Fruit fly (Drosophila melanogaster): ENCODE measurements around the gene CG10512.

The CG10512 gene

dm6 chr3L:21220100-21220499, 17.4 kb downstream of the CG10512 start, which contains the start of gene CG43219:
Gene CG43219 (plus strand): TSS chr3L:21220400.
- TF ChIP-seq Dll (optimal IDR thresholded peaks at IDR 0.05) (no peak), EcR (GFP tag; optimal IDR thresholded peaks at IDR 0.05) (no peak), psq (optimal IDR thresholded peaks at IDR 0.05) (no peak), usp (GFP tag; optimal IDR thresholded peaks at IDR 0.05) (no peak), pan (optimal IDR thresholded peaks at IDR 0.05) (no peak), CG8478 (optimal IDR thresholded peaks at IDR 0.05) (no peak)

- TF ChIP-seq CG8478 (optimal IDR thresholded peaks at IDR 0.05) (no peak), Dll (optimal IDR thresholded peaks at IDR 0.05) (no peak), EcR (GFP tag; optimal IDR thresholded peaks at IDR 0.05) (no peak), pan (optimal IDR thresholded peaks at IDR 0.05) (no peak), psq (optimal IDR thresholded peaks at IDR 0.05) (no peak), usp (GFP tag; optimal IDR thresholded peaks at IDR 0.05) (no peak)
Measured at dm6 chr3L:21223268-21223667, 20.5 kb downstream of the CG10512 start.

- TF ChIP-seq psq (optimal IDR thresholded peaks at IDR 0.05) (no peak), Dll (optimal IDR thresholded peaks at IDR 0.05) (no peak), CG8478 (optimal IDR thresholded peaks at IDR 0.05) (no peak), usp (GFP tag; optimal IDR thresholded peaks at IDR 0.05) (no peak)
Measured at dm6 chr3L:21224274-21224673, 21.6 kb downstream of the CG10512 start.

- TF ChIP-seq usp (GFP tag; optimal IDR thresholded peaks at IDR 0.05), result no peak
- peak; percentile 85 to 99 for TF ChIP-seq EcR (GFP tag; optimal IDR thresholded peaks at IDR 0.05)
Measured at dm6 chr3L:21224701-21225223, 22.0 kb downstream of the CG10512 start.

- no peak for TF ChIP-seq usp (GFP tag; optimal IDR thresholded peaks at IDR 0.05)
- peak in 1 of 2 experiments; percentile 97 for TF ChIP-seq EcR (GFP tag; optimal IDR thresholded peaks at IDR 0.05)
- no peak for TF ChIP-seq pan (optimal IDR thresholded peaks at IDR 0.05)
- TF ChIP-seq Dll (optimal IDR thresholded peaks at IDR 0.05), result no peak
Measured at dm6 chr3L:21225642-21226041, 22.9 kb downstream of the CG10512 start.

- no peak for TF ChIP-seq Dll (optimal IDR thresholded peaks at IDR 0.05)
- no peak for TF ChIP-seq pan (optimal IDR thresholded peaks at IDR 0.05)
- TF ChIP-seq CG8478 (optimal IDR thresholded peaks at IDR 0.05), result no peak
- no peak for TF ChIP-seq usp (GFP tag; optimal IDR thresholded peaks at IDR 0.05)
- TF ChIP-seq EcR (GFP tag; optimal IDR thresholded peaks at IDR 0.05), result no peak
- TF ChIP-seq psq (optimal IDR thresholded peaks at IDR 0.05), result no peak
Measured at dm6 chr3L:21226309-21226708, 23.6 kb downstream of the CG10512 start, which contains the start of gene Eip78C. Gene Eip78C (plus strand): TSS chr3L:21226609.

- TF ChIP-seq pan (optimal IDR thresholded peaks at IDR 0.05) (no peak), usp (GFP tag; optimal IDR thresholded peaks at IDR 0.05) (no peak), EcR (GFP tag; optimal IDR thresholded peaks at IDR 0.05) (no peak), psq (optimal IDR thresholded peaks at IDR 0.05) (no peak), CG8478 (optimal IDR thresholded peaks at IDR 0.05) (no peak), Dll (optimal IDR thresholded peaks at IDR 0.05) (no peak)
Measured at dm6 chr3L:21229764-21230163, 27.0 kb downstream of the CG10512 start.

dm6 chr3L:21230762-21231161, 28.0 kb downstream of the CG10512 start:
- TF ChIP-seq usp (GFP tag; optimal IDR thresholded peaks at IDR 0.05) (no peak), pan (optimal IDR thresholded peaks at IDR 0.05) (no peak), CG8478 (optimal IDR thresholded peaks at IDR 0.05) (no peak), psq (optimal IDR thresholded peaks at IDR 0.05) (no peak), Dll (optimal IDR thresholded peaks at IDR 0.05) (no peak), EcR (GFP tag; optimal IDR thresholded peaks at IDR 0.05) (no peak)

- no peak for TF ChIP-seq usp (GFP tag; optimal IDR thresholded peaks at IDR 0.05)
- peak; percentile 46 to 93 for TF ChIP-seq EcR (GFP tag; optimal IDR thresholded peaks at IDR 0.05)
Measured at dm6 chr3L:21236959-21237551, 34.3 kb downstream of the CG10512 start.

dm6 chr3L:21238377-21238776, 35.7 kb downstream of the CG10512 start:
- TF ChIP-seq usp (GFP tag; optimal IDR thresholded peaks at IDR 0.05) (no peak), pan (optimal IDR thresholded peaks at IDR 0.05) (no peak), Dll (optimal IDR thresholded peaks at IDR 0.05) (no peak), CG8478 (optimal IDR thresholded peaks at IDR 0.05) (no peak), EcR (GFP tag; optimal IDR thresholded peaks at IDR 0.05) (peak in 1 of 2 experiments; percentile 84), psq (optimal IDR thresholded peaks at IDR 0.05) (no peak)

- TF ChIP-seq psq (optimal IDR thresholded peaks at IDR 0.05) (peak; percentile 83), EcR (GFP tag; optimal IDR thresholded peaks at IDR 0.05) (peak in 1 of 2 experiments; percentile 17), usp (GFP tag; optimal IDR thresholded peaks at IDR 0.05) (no peak), pan (optimal IDR thresholded peaks at IDR 0.05) (no peak), Dll (optimal IDR thresholded peaks at IDR 0.05) (peak; percentile 74), CG8478 (optimal IDR thresholded peaks at IDR 0.05) (peak; percentile 26)
Measured at dm6 chr3L:21239999-21240509, 37.3 kb downstream of the CG10512 start.

dm6 chr3L:21241447-21241983, 38.8 kb downstream of the CG10512 start:
- TF ChIP-seq pan (optimal IDR thresholded peaks at IDR 0.05) (no peak), EcR (GFP tag; optimal IDR thresholded peaks at IDR 0.05) (no peak), Dll (optimal IDR thresholded peaks at IDR 0.05) (no peak), psq (optimal IDR thresholded peaks at IDR 0.05) (no peak), CG8478 (optimal IDR thresholded peaks at IDR 0.05) (no peak), usp (GFP tag; optimal IDR thresholded peaks at IDR 0.05) (no peak)
